Fruit fly (Drosophila melanogaster) whole organism: ENCODE results near the gene Cyp305a1.

Experiments
- CG8478 ChIP-seq: fragments of >200 bp; optimal IDR thresholded peaks from 2 replicates; lab custom pipeline; 2018; ENCODE audit warnings: inconsistent platforms
- Dll ChIP-seq: fragments of >200 bp; optimal IDR thresholded peaks from 2 replicates; lab custom pipeline; 2017
- EcR ChIP-seq, 2 experiments: fragments of >200 bp; optimal IDR thresholded peaks; 2 replicates each; lab custom pipeline; 2017; ENCODE audit warnings: missing biosample characterization in 2 of 2, missing genetic modification characterization in 2 of 2, missing genetic modification reagents in 2 of 2
- pan ChIP-seq: fragments of >200 bp; optimal IDR thresholded peaks from 2 replicates; lab custom pipeline; 2017
- psq ChIP-seq: fragments of >200 bp; optimal IDR thresholded peaks from 2 replicates; lab custom pipeline; 2017

DNA sequence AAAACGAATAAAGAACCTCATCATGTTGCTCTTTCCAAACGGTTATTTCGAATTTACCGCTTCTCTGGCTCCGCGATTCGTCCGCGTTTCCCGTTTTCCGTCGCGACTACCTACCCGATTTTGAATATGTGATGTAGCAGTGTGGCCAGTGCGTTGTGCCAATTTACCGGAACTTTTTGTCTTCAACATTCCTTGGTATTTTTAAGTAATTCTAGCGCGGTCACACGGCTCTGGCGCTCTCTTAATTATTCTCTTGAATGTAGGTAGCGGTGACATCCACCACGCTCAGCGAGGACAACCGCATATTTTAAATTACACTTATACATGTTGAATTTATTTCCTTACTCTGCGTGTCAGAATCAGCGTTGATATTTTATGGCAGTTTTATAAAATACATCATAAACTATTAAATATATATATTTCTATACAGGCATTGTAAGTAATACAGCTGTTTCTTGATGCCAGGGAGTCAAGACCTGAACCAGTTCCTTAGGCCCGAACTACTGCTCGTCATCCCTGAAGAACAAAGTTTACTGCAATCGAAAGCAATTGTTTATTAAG is 19.6 kb downstream of the Cyp305a1 start, which contains the start of the genes CG42637, Gyc76C and SREBP:
- TF ChIP-seq Dll (lab: Kevin White, UChicago) (no peak), psq (lab: Kevin White, UChicago) (no peak), CG8478 (lab: Kevin White, UChicago) (no peak), pan (no peak), EcR (GFP tag; optimal IDR thresholded peaks at IDR 0.05; lab: Kevin White, UChicago) (no peak)
